Worm (Caenorhabditis elegans): ENCODE results near the gene Y60A9.3.

ce11 chrX:14377169-14377568 is 5.9 kb upstream of the Y60A9.3 start, which contains the start of gene Y60A9A.1:
- TF ChIP-seq rnt-1 (tag; optimal IDR thresholded peaks at IDR 0.05) (no peak), unc-86 (tag; optimal IDR thresholded peaks at IDR 0.05) (no peak), ztf-4 (tag; optimal IDR thresholded peaks at IDR 0.05) (no peak), nhr-237 (tag; optimal IDR thresholded peaks at IDR 0.05) (no peak), tbx-2 (tag; optimal IDR thresholded peaks at IDR 0.05) (no peak), zag-1 (tag; optimal IDR thresholded peaks at IDR 0.05) (no peak), tlp-1 (tag; optimal IDR thresholded peaks at IDR 0.05) (no peak), blmp-1 (tag; optimal IDR thresholded peaks at IDR 0.05) (no peak)
